Worm (Caenorhabditis elegans) whole organism, L4 larva: ENCODE results near the gene urb-1.
A peak's percentile ranks its signal among the peaks of the same experiment; 100 is the strongest.

Experiments used
- F26F4.8 ChIP-seq: fragments of 200-800 bp; sonication (Bioruptor generic); conservative IDR thresholded peaks from 2 replicates; pipeline ENCODE4 v1.3.6; 2022; ENCODE audit warnings: missing genetic modification characterization, missing compliant biosample characterization
- F37D6.2 ChIP-seq: sonication (generic microtip); optimal IDR thresholded peaks from 2 replicates; lab custom pipeline; 2016; ENCODE audit warnings: mild to moderate bottlenecking, missing genetic modification characterization, missing compliant biosample characterization
- F49E8.2 ChIP-seq: sonication (generic microtip); optimal IDR thresholded peaks from 2 replicates; lab custom pipeline; 2016; ENCODE audit warnings: missing compliant biosample characterization, mild to moderate bottlenecking, missing genetic modification characterization, borderline replicate concordance
- R02D3.7 ChIP-seq: fragments of 150-350 bp; sonication (generic microtip); optimal IDR thresholded peaks from 3 replicates; lab custom pipeline; 2014; ENCODE audit warnings: missing biosample characterization, missing genetic modification characterization
- Y105C5A.15 ChIP-seq: fragments of 200-800 bp; sonication (Bioruptor generic); IDR thresholded peaks from 2 replicates; pipeline ENCODE4 v1.3.6; 2022; ENCODE audit warnings: missing genetic modification characterization, missing compliant biosample characterization
- Y5F2A.4 ChIP-seq: fragments of 200-800 bp; sonication (Bioruptor generic); optimal IDR thresholded peaks from 2 replicates; lab custom pipeline; 2018; ENCODE audit warnings: mild to moderate bottlenecking, missing genetic modification characterization, missing compliant biosample characterization
- ZK337.2 ChIP-seq: fragments of 200-800 bp; sonication (Bioruptor generic); IDR thresholded peaks from 2 replicates; pipeline ENCODE4 v1.3.6; 2022; ENCODE audit warnings: missing genetic modification reagents, missing genetic modification characterization, missing compliant biosample characterization
- ZK546.5 ChIP-seq, 2 experiments: sonication (generic microtip); optimal IDR thresholded peaks; 2 replicates each; lab custom pipeline; 2017; ENCODE audit warnings: missing biosample characterization in 2 of 2, missing genetic modification characterization in 2 of 2
- aha-1 ChIP-seq: fragments of 150-350 bp; peaks from one replicate; lab custom pipeline; 2014; ENCODE audit warnings: missing biosample characterization, missing genetic modification characterization
- aly-2 ChIP-seq: sonication (generic microtip); optimal IDR thresholded peaks from 2 replicates; lab custom pipeline; 2018; ENCODE audit warnings: missing biosample characterization, missing genetic modification characterization
- ama-1 ChIP-seq: fragments of 150-350 bp; optimal IDR thresholded peaks from 2 replicates; lab custom pipeline; 2014; ENCODE audit warnings: inconsistent platforms, mixed read lengths
- cey-2 ChIP-seq: sonication (generic microtip); optimal IDR thresholded peaks from 3 replicates; lab custom pipeline; 2017; ENCODE audit warnings: missing genetic modification characterization, mild to moderate bottlenecking, missing compliant biosample characterization, antibody characterized with exemption, borderline replicate concordance; ENCODE audit not compliant: insufficient read depth
- daf-12 ChIP-seq: fragments of 150-350 bp; optimal IDR thresholded peaks from 2 replicates; lab custom pipeline; 2014; ENCODE audit warnings: missing biosample characterization, missing genetic modification reagents, missing genetic modification characterization
- daf-16 ChIP-seq, 3 experiments: sonication (generic microtip); optimal IDR thresholded peaks; 2 replicates each; lab custom pipeline; 2016 to 2017; ENCODE audit warnings: missing genetic modification characterization in 3 of 3, missing genetic modification reagents in 3 of 3, mild to moderate bottlenecking in 2 of 3, missing compliant biosample characterization in 2 of 3, missing biosample characterization in 1 of 3, moderate library complexity in 1 of 3
- dmd-6 ChIP-seq: fragments of 200-800 bp; sonication (Bioruptor generic); IDR thresholded peaks from 2 replicates; pipeline ENCODE4 v1.3.6; 2022; ENCODE audit warnings: missing genetic modification reagents, missing genetic modification characterization, missing compliant biosample characterization
- dmd-8 ChIP-seq: fragments of 200-800 bp; sonication (Bioruptor generic); IDR thresholded peaks from 2 replicates; pipeline ENCODE4 v1.3.6; 2022; ENCODE audit warnings: missing genetic modification characterization, missing compliant biosample characterization
- dpl-1 ChIP-seq: fragments of 150-350 bp; optimal IDR thresholded peaks from 2 replicates; lab custom pipeline; 2014; ENCODE audit warnings: missing biosample characterization, missing genetic modification reagents, missing genetic modification characterization
- duxl-1 ChIP-seq: sonication (generic microtip); optimal IDR thresholded peaks from 2 replicates; lab custom pipeline; 2016; ENCODE audit warnings: mild to moderate bottlenecking, missing genetic modification characterization, moderate library complexity, missing compliant biosample characterization; ENCODE audit not compliant: poor library complexity
- egl-27 ChIP-seq: sonication (generic microtip); optimal IDR thresholded peaks from 3 replicates; lab custom pipeline; 2017; ENCODE audit warnings: missing biosample characterization, missing genetic modification reagents, missing genetic modification characterization
- egl-43 ChIP-seq: fragments of 200-800 bp; sonication (Bioruptor generic); IDR thresholded peaks from 2 replicates; pipeline ENCODE4 v1.3.6; 2022; ENCODE audit warnings: missing genetic modification reagents, missing genetic modification characterization, missing compliant biosample characterization
- gei-8 ChIP-seq: fragments of 200-800 bp; sonication (Bioruptor generic); optimal IDR thresholded peaks from 2 replicates; lab custom pipeline; 2018; ENCODE audit warnings: mild to moderate bottlenecking, missing genetic modification characterization, missing compliant biosample characterization
- hif-1 ChIP-seq, 2 experiments: sonication (generic microtip); optimal IDR thresholded peaks; 2 replicates each; lab custom pipeline; 2016 to 2017; ENCODE audit warnings: missing compliant biosample characterization in 2 of 2, missing genetic modification characterization in 2 of 2, missing genetic modification reagents in 2 of 2, missing genotype in 2 of 2, mild to moderate bottlenecking in 1 of 2
- hmg-1.1 ChIP-seq: fragments of 200-800 bp; sonication (Bioruptor generic); IDR thresholded peaks from 2 replicates; pipeline ENCODE4 v1.3.6; 2022; ENCODE audit warnings: missing genetic modification reagents, missing genetic modification characterization, missing compliant biosample characterization
- lim-7 ChIP-seq: fragments of 200-800 bp; sonication (Bioruptor generic); IDR thresholded peaks from 2 replicates; pipeline ENCODE4 v1.3.6; 2022; ENCODE audit warnings: missing genetic modification characterization, missing compliant biosample characterization
- lin-15B ChIP-seq: fragments of 150-350 bp; sonication (generic microtip); optimal IDR thresholded peaks from 3 replicates; lab custom pipeline; 2014; ENCODE audit warnings: missing biosample characterization, missing genetic modification characterization
- lin-39 ChIP-seq: fragments of 150-350 bp; optimal IDR thresholded peaks from 2 replicates; lab custom pipeline; 2014; ENCODE audit warnings: missing biosample characterization, missing genetic modification reagents, missing genetic modification characterization
- madf-5 ChIP-seq, 2 experiments: fragments of 200-800 bp; sonication (Bioruptor generic); IDR thresholded peaks; 2 replicates each; pipeline ENCODE4 v1.3.6; 2022; ENCODE audit warnings: missing compliant biosample characterization in 2 of 2, missing genetic modification characterization in 2 of 2
- madf-9 ChIP-seq: fragments of 200-800 bp; sonication (Bioruptor generic); conservative IDR thresholded peaks from 2 replicates; pipeline ENCODE4 v1.3.6; 2022; ENCODE audit warnings: missing genetic modification reagents, missing genetic modification characterization, missing compliant biosample characterization
- mdl-1 ChIP-seq, 2 experiments: fragments of 150-350 bp in 1 of 2; sonication (generic microtip) in 1 of 2; optimal IDR thresholded peaks; 2 replicates each; lab custom pipeline; 2014 to 2017; ENCODE audit warnings: missing biosample characterization in 2 of 2, missing genetic modification characterization in 2 of 2
- mdt-29 ChIP-seq: fragments of 200-800 bp; sonication (Bioruptor generic); IDR thresholded peaks from 2 replicates; pipeline ENCODE4 v1.3.6; 2022; ENCODE audit warnings: missing genetic modification reagents, missing genetic modification characterization, missing compliant biosample characterization
- mep-1 ChIP-seq: fragments of 150-350 bp; sonication (generic microtip); optimal IDR thresholded peaks from 3 replicates; lab custom pipeline; 2014; ENCODE audit warnings: missing biosample characterization, missing genetic modification characterization
- mes-2 ChIP-seq: sonication (generic microtip); optimal IDR thresholded peaks from 2 replicates; lab custom pipeline; 2016; ENCODE audit warnings: missing genotype, mild to moderate bottlenecking, missing genetic modification characterization, missing compliant biosample characterization; ENCODE audit not compliant: poor library complexity, severe bottlenecking
- nhr-11 ChIP-seq: fragments of 150-350 bp; optimal IDR thresholded peaks from 2 replicates; lab custom pipeline; 2014; ENCODE audit warnings: missing biosample characterization, missing genetic modification characterization
- nhr-237 ChIP-seq: sonication (generic microtip); optimal IDR thresholded peaks from 2 replicates; lab custom pipeline; 2017; ENCODE audit warnings: missing biosample characterization, missing genetic modification characterization
- nhr-41 ChIP-seq: fragments of 200-800 bp; sonication (Bioruptor generic); IDR thresholded peaks from 2 replicates; pipeline ENCODE4 v1.3.6; 2022; ENCODE audit warnings: missing genetic modification reagents, missing genetic modification characterization, missing compliant biosample characterization
- nhr-48 ChIP-seq: sonication (generic microtip); optimal IDR thresholded peaks from 2 replicates; lab custom pipeline; 2016; ENCODE audit warnings: mild to moderate bottlenecking, missing genetic modification characterization, missing compliant biosample characterization
- nhr-6 ChIP-seq: fragments of 150-350 bp; optimal IDR thresholded peaks from 2 replicates; lab custom pipeline; 2014; ENCODE audit warnings: missing biosample characterization, missing genetic modification characterization
- nhr-76 ChIP-seq: fragments of 150-350 bp; optimal IDR thresholded peaks from 2 replicates; lab custom pipeline; 2014; ENCODE audit warnings: missing biosample characterization, missing genetic modification characterization
- php-3 ChIP-seq: fragments of 200-800 bp; sonication (Bioruptor generic); IDR thresholded peaks from 2 replicates; pipeline ENCODE4 v1.3.6; 2022; ENCODE audit warnings: missing genetic modification reagents, missing genetic modification characterization, missing compliant biosample characterization
- skn-1 ChIP-seq: fragments of 150-350 bp; optimal IDR thresholded peaks from 2 replicates; lab custom pipeline; 2014; ENCODE audit warnings: missing biosample characterization, missing genetic modification characterization
- snpc-4 ChIP-seq: fragments of 150-350 bp; optimal IDR thresholded peaks from 2 replicates; lab custom pipeline; 2014; ENCODE audit warnings: missing biosample characterization, missing genetic modification characterization
- spr-1 ChIP-seq: sonication (generic microtip); optimal IDR thresholded peaks from 2 replicates; lab custom pipeline; 2016; ENCODE audit warnings: mild to moderate bottlenecking, missing genetic modification characterization, missing compliant biosample characterization
- tag-97 ChIP-seq: fragments of 200-800 bp; sonication (Bioruptor generic); IDR thresholded peaks from 2 replicates; pipeline ENCODE4 v1.3.6; 2022; ENCODE audit warnings: missing genetic modification characterization, missing compliant biosample characterization
- tra-1 ChIP-seq: fragments of 200-800 bp; sonication (Bioruptor generic); IDR thresholded peaks from 2 replicates; pipeline ENCODE4 v1.3.6; 2022; ENCODE audit warnings: missing genetic modification reagents, missing genetic modification characterization, missing compliant biosample characterization
- vab-7 ChIP-seq: fragments of 200-800 bp; sonication (Bioruptor generic); IDR thresholded peaks from 2 replicates; pipeline ENCODE4 v1.3.6; 2022; ENCODE audit warnings: missing genetic modification reagents, missing genetic modification characterization, missing compliant biosample characterization
- zag-1 ChIP-seq: fragments of 150-350 bp; optimal IDR thresholded peaks from 2 replicates; lab custom pipeline; 2014; ENCODE audit warnings: missing biosample characterization, missing genetic modification characterization
- zfp-2 ChIP-seq: sonication (generic microtip); optimal IDR thresholded peaks from 2 replicates; lab custom pipeline; 2016; ENCODE audit warnings: mild to moderate bottlenecking, missing genetic modification characterization, missing compliant biosample characterization
- zfp-3 ChIP-seq: fragments of 200-800 bp; sonication (Bioruptor generic); conservative IDR thresholded peaks from 2 replicates; pipeline ENCODE4 v1.3.6; 2022; ENCODE audit warnings: missing genetic modification reagents, missing genetic modification characterization, missing compliant biosample characterization
- ztf-11 ChIP-seq: fragments of 150-350 bp; optimal IDR thresholded peaks from 2 replicates; lab custom pipeline; 2014; ENCODE audit warnings: missing biosample characterization, missing genetic modification characterization

urb-1 gene

DNA sequence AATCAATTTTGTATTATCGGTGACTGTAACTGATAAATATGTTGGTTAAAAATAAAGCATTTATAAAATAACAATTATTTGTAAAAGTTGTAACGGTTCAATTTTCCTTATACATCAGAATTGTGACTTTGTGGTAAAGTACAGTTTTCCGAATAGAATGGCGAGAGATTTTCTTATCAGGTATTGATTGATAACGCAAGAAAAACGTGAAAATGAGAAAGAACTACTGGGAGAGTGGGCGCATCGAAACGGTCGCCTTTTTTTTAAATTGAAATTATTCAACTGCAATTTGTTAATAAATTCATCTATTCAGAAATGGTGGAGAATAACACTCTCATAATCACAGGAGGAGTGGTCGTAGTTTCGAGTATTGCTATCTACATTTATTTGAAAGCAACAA, 12.4 kb upstream of the urb-1 start, which contains the start of gene hpo-19 (continued):
- TF ChIP-seq mes-2 (tag; lab: Kevin White, UChicago) (peak; percentile 23), R02D3.7 (tag; lab: Kevin White, UChicago) (no peak)

DNA sequence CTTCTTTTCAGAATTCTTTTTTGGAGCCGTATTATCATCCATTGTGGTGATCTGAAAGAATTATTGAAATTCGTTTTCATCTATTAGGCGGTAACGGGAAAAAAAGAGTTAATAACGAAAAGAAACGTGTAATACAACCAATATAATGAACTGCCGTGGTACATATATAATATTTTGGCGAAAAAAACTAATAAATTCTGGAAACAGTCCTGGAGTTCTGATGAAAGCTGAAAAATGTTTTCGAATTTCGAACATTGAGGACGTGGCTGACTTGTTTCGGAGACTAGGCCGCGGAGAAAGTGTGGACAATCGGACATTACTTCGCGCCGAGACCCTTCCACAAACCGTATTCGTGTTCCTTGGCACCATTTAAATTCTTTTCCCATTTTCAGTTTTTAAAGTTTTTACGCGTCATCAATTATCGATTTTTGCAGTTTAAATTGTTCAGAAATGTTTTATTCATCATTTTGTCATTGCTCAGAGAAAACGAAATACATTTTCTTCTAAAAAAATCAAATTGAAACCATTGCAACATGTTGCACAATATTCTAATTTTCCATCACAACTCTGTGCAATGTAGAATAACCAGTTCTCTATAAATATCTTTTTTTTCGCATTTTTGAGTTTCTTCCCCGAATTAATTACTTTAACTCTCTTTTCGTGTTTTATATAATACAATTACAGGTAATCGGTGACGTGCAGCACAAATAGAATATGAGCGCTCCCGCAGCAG, 9.7 kb upstream of the urb-1 start, which contains the start of the genes gad-1 and erfa-1:
gad-1 (minus strand) TSS at position 51 of the 733 bp plus-strand sequence.
erfa-1 (plus strand) TSS at position 683 of the 733 bp plus-strand sequence.
- TF ChIP-seq madf-9 (GFP tag; lab: Robert Waterston, UW) (no peak), nhr-6 (peak; percentile 12), vab-7 (GFP tag; lab: Robert Waterston, UW) (no peak), ZK546.5 (tag; optimal IDR thresholded peaks at IDR 0.05; lab: Kevin White, UChicago) (no peak), mdl-1 (tag; optimal IDR thresholded peaks at IDR 0.05; lab: Kevin White, UChicago) (no peak), lin-39 (tag; lab: Kevin White, UChicago) (no peak), hmg-1.1 (no peak), mep-1 (tag; lab: Kevin White, UChicago) (peak; percentile 62), mdt-29 (GFP tag; lab: Robert Waterston, UW) (no peak), daf-12 (no peak), duxl-1 (tag; lab: Kevin White, UChicago) (no peak), Y5F2A.4 (no peak), nhr-76 (tag; lab: Kevin White, UChicago) (no peak), madf-5 (GFP tag; IDR thresholded peaks at IDR 0.05; lab: Robert Waterston, UW) (no peak), zag-1 (no peak), nhr-11 (tag; lab: Kevin White, UChicago) (peak; percentile 48), tag-97 (GFP tag; lab: Robert Waterston, UW) (no peak), ZK337.2 (no peak), cey-2 (tag; lab: Kevin White, UChicago) (no peak), aha-1 (peak; percentile 70), aly-2 (no peak), spr-1 (no peak), lin-15B (no peak), dmd-8 (GFP tag; lab: Robert Waterston, UW) (no peak), F49E8.2 (no peak), F26F4.8 (no peak), Y105C5A.15 (no peak), zfp-3 (GFP tag; lab: Robert Waterston, UW) (no peak), zfp-2 (no peak), hif-1 (tag; optimal IDR thresholded peaks at IDR 0.05; lab: Kevin White, UChicago) (peak in 1 of 2 experiments; percentile 75), lim-7 (no peak), nhr-41 (GFP tag; lab: Robert Waterston, UW) (no peak), gei-8 (GFP tag; lab: Kevin White, UChicago) (no peak), F37D6.2 (no peak), ztf-11 (no peak), egl-27 (tag; lab: Kevin White, UChicago) (no peak), nhr-237 (tag; lab: Kevin White, UChicago) (no peak), dpl-1 (peak; percentile 65), dmd-6 (no peak), php-3 (no peak), skn-1 (tag; lab: Kevin White, UChicago) (no peak), tra-1 (GFP tag; lab: Robert Waterston, UW) (no peak), ama-1 (no peak), snpc-4 (tag; lab: Kevin White, UChicago) (no peak), egl-43 (GFP tag; lab: Robert Waterston, UW) (no peak), nhr-48 (tag; lab: Kevin White, UChicago) (no peak), daf-16 (GFP tag; optimal IDR thresholded peaks at IDR 0.05; lab: Kevin White, UChicago) (no peak), daf-16 (tag; optimal IDR thresholded peaks at IDR 0.05; lab: Kevin White, UChicago) (peak; percentile 51)
